Worm (Caenorhabditis elegans) whole organism, L2 larva: ENCODE measurements around the gene tsp-1.

ENCODE experiments used
- F13H6.1 ChIP-seq: sonication (generic microtip); optimal IDR thresholded peaks from 2 replicates; lab custom pipeline; 2016; ENCODE audit warnings: missing genetic modification characterization, missing compliant biosample characterization
- Y55F3AM.14 ChIP-seq: fragments of 200-800 bp; sonication (Bioruptor generic); optimal IDR thresholded peaks from 2 replicates; lab custom pipeline; 2018; ENCODE audit warnings: mild to moderate bottlenecking, missing genetic modification characterization, missing compliant biosample characterization
- alr-1 ChIP-seq: fragments of 150-350 bp; optimal IDR thresholded peaks from 2 replicates; lab custom pipeline; 2014; ENCODE audit warnings: missing biosample characterization, missing genetic modification characterization
- aly-2 ChIP-seq: fragments of 150-350 bp; optimal IDR thresholded peaks from 2 replicates; lab custom pipeline; 2014; ENCODE audit warnings: missing biosample characterization, missing genetic modification characterization
- blmp-1 ChIP-seq: sonication (generic microtip); optimal IDR thresholded peaks from 2 replicates; lab custom pipeline; 2017; ENCODE audit warnings: missing genetic modification characterization, mild to moderate bottlenecking, missing compliant biosample characterization, antibody characterized with exemption, moderate library complexity; ENCODE audit not compliant: insufficient read depth
- ceh-16 ChIP-seq: fragments of 150-350 bp; optimal IDR thresholded peaks from 2 replicates; lab custom pipeline; 2014; ENCODE audit warnings: missing biosample characterization, missing genetic modification characterization
- crh-2 ChIP-seq: sonication (generic microtip); optimal IDR thresholded peaks from 2 replicates; lab custom pipeline; 2017; ENCODE audit warnings: missing biosample characterization, missing genetic modification characterization
- dmd-4 ChIP-seq: sonication (generic microtip); optimal IDR thresholded peaks from 2 replicates; lab custom pipeline; 2017; ENCODE audit warnings: missing biosample characterization, missing genetic modification characterization
- egl-27 ChIP-seq: sonication (generic microtip); optimal IDR thresholded peaks from 3 replicates; lab custom pipeline; 2017; ENCODE audit warnings: missing biosample characterization, missing genetic modification reagents, missing genetic modification characterization
- elt-1 ChIP-seq: fragments of 150-350 bp; optimal IDR thresholded peaks from 2 replicates; lab custom pipeline; 2014; ENCODE audit warnings: missing biosample characterization, missing genetic modification characterization
- elt-3 ChIP-seq: sonication (generic microtip); optimal IDR thresholded peaks from 2 replicates; lab custom pipeline; 2017; ENCODE audit warnings: missing biosample characterization, missing genetic modification characterization
- fos-1 ChIP-seq: fragments of 150-350 bp; optimal IDR thresholded peaks from 2 replicates; lab custom pipeline; 2014; ENCODE audit warnings: missing biosample characterization, missing genetic modification characterization
- lin-11 ChIP-seq: fragments of 150-350 bp; sonication (generic microtip); optimal IDR thresholded peaks from 2 replicates; lab custom pipeline; 2014; ENCODE audit warnings: missing biosample characterization, missing genetic modification characterization, inconsistent platforms, mixed read lengths
- lin-13 ChIP-seq: fragments of 150-350 bp; optimal IDR thresholded peaks from 2 replicates; lab custom pipeline; 2014; ENCODE audit warnings: missing biosample characterization, missing genetic modification reagents, missing genetic modification characterization
- lsy-2 ChIP-seq, 2 experiments: fragments of 150-350 bp in 1 of 2; sonication (generic microtip) in 1 of 2; optimal IDR thresholded peaks; 2 replicates each; lab custom pipeline; 2014 to 2017; ENCODE audit warnings: missing biosample characterization in 2 of 2, missing genetic modification characterization in 2 of 2
- mbf-1 ChIP-seq: sonication (generic microtip); optimal IDR thresholded peaks from 2 replicates; lab custom pipeline; 2017; ENCODE audit warnings: missing biosample characterization, missing genetic modification characterization
- mdl-1 ChIP-seq, 2 experiments: fragments of 150-350 bp in 1 of 2; sonication (generic microtip) in 1 of 2; optimal IDR thresholded peaks; 2 replicates each; lab custom pipeline; 2017; ENCODE audit warnings: missing biosample characterization in 2 of 2, missing genetic modification characterization in 2 of 2
- nhr-10 ChIP-seq: sonication (generic microtip); optimal IDR thresholded peaks from 2 replicates; lab custom pipeline; 2017; ENCODE audit warnings: missing biosample characterization, missing genetic modification characterization
- nhr-11 ChIP-seq: fragments of 150-350 bp; optimal IDR thresholded peaks from 2 replicates; lab custom pipeline; 2014; ENCODE audit warnings: missing biosample characterization, missing genetic modification characterization
- nhr-129 ChIP-seq: fragments of 150-350 bp; optimal IDR thresholded peaks from 2 replicates; lab custom pipeline; 2014; ENCODE audit warnings: missing biosample characterization, missing genetic modification characterization
- nhr-21 ChIP-seq: fragments of 150-350 bp; optimal IDR thresholded peaks from 2 replicates; lab custom pipeline; 2014; ENCODE audit warnings: missing biosample characterization, missing genetic modification characterization
- nhr-23 ChIP-seq: fragments of 150-350 bp; optimal IDR thresholded peaks from 2 replicates; lab custom pipeline; 2014; ENCODE audit warnings: missing biosample characterization, missing genetic modification reagents, missing genetic modification characterization
- nhr-237 ChIP-seq: fragments of 150-350 bp; optimal IDR thresholded peaks from 2 replicates; lab custom pipeline; 2014; ENCODE audit warnings: missing biosample characterization, missing genetic modification characterization
- nhr-6 ChIP-seq: fragments of 150-350 bp; optimal IDR thresholded peaks from 2 replicates; lab custom pipeline; 2014; ENCODE audit warnings: missing biosample characterization, missing genetic modification characterization
- nhr-77 ChIP-seq: fragments of 150-350 bp; optimal IDR thresholded peaks from 2 replicates; lab custom pipeline; 2014; ENCODE audit warnings: missing biosample characterization, missing genetic modification characterization
- peb-1 ChIP-seq: fragments of 150-350 bp; optimal IDR thresholded peaks from 2 replicates; lab custom pipeline; 2014; ENCODE audit warnings: missing biosample characterization, missing genetic modification characterization
- sem-4 ChIP-seq: fragments of 150-350 bp; optimal IDR thresholded peaks from 2 replicates; lab custom pipeline; 2014; ENCODE audit warnings: missing biosample characterization, missing genetic modification reagents, missing genetic modification characterization
- skn-1 ChIP-seq: sonication (generic microtip); optimal IDR thresholded peaks from 2 replicates; lab custom pipeline; 2017; ENCODE audit warnings: missing biosample characterization, missing genetic modification characterization
- sma-3 ChIP-seq: sonication (generic microtip); optimal IDR thresholded peaks from 2 replicates; lab custom pipeline; 2016; ENCODE audit warnings: missing genetic modification reagents, missing genetic modification characterization, missing compliant biosample characterization
- snpc-4 ChIP-seq: fragments of 150-350 bp; optimal IDR thresholded peaks from 2 replicates; lab custom pipeline; 2014; ENCODE audit warnings: missing biosample characterization, missing genetic modification characterization
- unc-39 ChIP-seq: fragments of 150-350 bp; optimal IDR thresholded peaks from 2 replicates; lab custom pipeline; 2014; ENCODE audit warnings: missing biosample characterization, missing genetic modification characterization
- unc-55 ChIP-seq: fragments of 150-350 bp; sonication (generic microtip); optimal IDR thresholded peaks from 3 replicates; lab custom pipeline; 2014; ENCODE audit warnings: missing biosample characterization, missing genetic modification reagents, missing genetic modification characterization
- unc-62 ChIP-seq: fragments of 150-350 bp; optimal IDR thresholded peaks from 2 replicates; lab custom pipeline; 2014; ENCODE audit warnings: missing biosample characterization, missing genetic modification reagents, missing genetic modification characterization
- zag-1 ChIP-seq: fragments of 150-350 bp; optimal IDR thresholded peaks from 2 replicates; lab custom pipeline; 2014; ENCODE audit warnings: missing biosample characterization, missing genetic modification characterization
- ztf-1 ChIP-seq: fragments of 200-800 bp; sonication (Bioruptor generic); conservative IDR thresholded peaks from 2 replicates; pipeline ENCODE4 v1.3.6; 2022; ENCODE audit warnings: missing genetic modification characterization, missing compliant biosample characterization
- ztf-11 ChIP-seq: sonication (generic microtip); optimal IDR thresholded peaks from 2 replicates; lab custom pipeline; 2017; ENCODE audit warnings: missing biosample characterization, missing genetic modification characterization
- ztf-4 ChIP-seq: fragments of 150-350 bp; optimal IDR thresholded peaks from 2 replicates; lab custom pipeline; 2014; ENCODE audit warnings: missing biosample characterization, missing genetic modification characterization

Gene tsp-1

ce11 chrIII:8227511-8227910 lies 11.7 kb downstream of the tsp-1 start, which contains the start of gene fbxl-1 (continued):
- peak; percentile 87 for TF ChIP-seq F13H6.1 (tag; lab: Kevin White, UChicago)
- no peak for TF ChIP-seq blmp-1
- no peak for TF ChIP-seq ztf-11 (tag; lab: Kevin White, UChicago)
- peak; percentile 66 for TF ChIP-seq zag-1
- TF ChIP-seq egl-27 (tag; lab: Kevin White, UChicago), result peak; percentile 30
- TF ChIP-seq skn-1 (tag; lab: Kevin White, UChicago), result no peak
- peak; percentile 75 for TF ChIP-seq crh-2 (tag; lab: Kevin White, UChicago)
- no peak for TF ChIP-seq nhr-11 (tag; lab: Kevin White, UChicago)
- peak; percentile 91 for TF ChIP-seq nhr-129 (tag; lab: Kevin White, UChicago)
- TF ChIP-seq unc-62, result no peak
- TF ChIP-seq nhr-6 (tag; lab: Kevin White, UChicago), result peak; percentile 18
- TF ChIP-seq lsy-2 (tag; optimal IDR thresholded peaks at IDR 0.05; lab: Kevin White, UChicago), result peak in 1 of 2 experiments; percentile 88
- TF ChIP-seq mbf-1, result no peak
- TF ChIP-seq sma-3, result peak; percentile 53
- no peak for TF ChIP-seq elt-3 (tag; lab: Kevin White, UChicago)
- peak; percentile 66 for TF ChIP-seq nhr-21 (tag; lab: Kevin White, UChicago)
- no peak for TF ChIP-seq peb-1
- TF ChIP-seq nhr-77, result no peak
- peak; percentile 76 for TF ChIP-seq unc-55 (GFP tag; lab: Kevin White, UChicago)
- peak; percentile 70 for TF ChIP-seq fos-1 (tag; lab: Kevin White, UChicago)
- no peak for TF ChIP-seq ceh-16 (tag; lab: Kevin White, UChicago)
- TF ChIP-seq alr-1 (tag; lab: Kevin White, UChicago), result no peak
- no peak for TF ChIP-seq nhr-23 (tag; lab: Kevin White, UChicago)

- no peak for TF ChIP-seq ztf-4 (tag; lab: Kevin White, UChicago)
- no peak for TF ChIP-seq egl-27 (tag; lab: Kevin White, UChicago)
- no peak for TF ChIP-seq unc-62
- TF ChIP-seq nhr-23 (tag; lab: Kevin White, UChicago), result no peak
- TF ChIP-seq nhr-11 (tag; lab: Kevin White, UChicago), result no peak
- TF ChIP-seq ztf-1 (GFP tag; lab: Robert Waterston, UW), result no peak
- no peak for TF ChIP-seq lin-11
- no peak for TF ChIP-seq nhr-10 (tag; lab: Kevin White, UChicago)
- TF ChIP-seq ceh-16 (tag; lab: Kevin White, UChicago), result no peak
Measured at ce11 chrIII:8226178-8226577, 13.0 kb downstream of the tsp-1 start, which contains the start of gene rfs-1. Gene rfs-1, plus strand, starts transcription at chrIII:8226478.

ce11 chrIII:8224769-8225168 lies 14.5 kb downstream of the tsp-1 start, which contains the start of gene mob-4:
Gene mob-4, plus strand, starts transcription at chrIII:8225097.
- peak in 1 of 2 experiments; percentile 32 for TF ChIP-seq lsy-2 (tag; optimal IDR thresholded peaks at IDR 0.05; lab: Kevin White, UChicago)
- TF ChIP-seq mbf-1, result no peak
- TF ChIP-seq unc-55 (GFP tag; lab: Kevin White, UChicago), result peak; percentile 32
- TF ChIP-seq nhr-129 (tag; lab: Kevin White, UChicago), result no peak
- no peak for TF ChIP-seq alr-1 (tag; lab: Kevin White, UChicago)
- TF ChIP-seq nhr-10 (tag; lab: Kevin White, UChicago), result no peak
- TF ChIP-seq nhr-237 (tag; lab: Kevin White, UChicago), result no peak
- TF ChIP-seq Y55F3AM.14 (GFP tag; lab: Kevin White, UChicago), result no peak
- no peak for TF ChIP-seq aly-2
- TF ChIP-seq, all 48 proteins: peak for 2

ce11 chrIII:8220081-8220480 lies 19.1 kb downstream of the tsp-1 start:
- TF ChIP-seq nhr-237 (tag; lab: Kevin White, UChicago) (no peak), nhr-10 (tag; lab: Kevin White, UChicago) (no peak), snpc-4 (tag; lab: Kevin White, UChicago) (no peak), mbf-1 (no peak), unc-39 (tag; lab: Kevin White, UChicago) (no peak), sma-3 (no peak), F13H6.1 (tag; lab: Kevin White, UChicago) (no peak), lin-13 (no peak), dmd-4 (no peak), nhr-23 (tag; lab: Kevin White, UChicago) (no peak), nhr-21 (tag; lab: Kevin White, UChicago) (no peak), sem-4 (tag; lab: Kevin White, UChicago) (no peak), mdl-1 (tag; optimal IDR thresholded peaks at IDR 0.05; lab: Kevin White, UChicago) (no peak), ceh-16 (tag; lab: Kevin White, UChicago) (no peak), elt-1 (tag; lab: Kevin White, UChicago) (no peak)
